Worm (Caenorhabditis elegans) whole organism, early embryonic: ENCODE measurements around the gene fbxa-25.

Source experiments
- B0310.2 ChIP-seq: sonication (generic microtip); optimal IDR thresholded peaks from 2 replicates; lab custom pipeline; 2016; ENCODE audit warnings: mild to moderate bottlenecking, missing genetic modification characterization, missing compliant biosample characterization
- F13C5.2 ChIP-seq: sonication (generic microtip); optimal IDR thresholded peaks from 2 replicates; lab custom pipeline; 2017; ENCODE audit warnings: mild to moderate bottlenecking, missing genetic modification characterization, inconsistent platforms, missing compliant biosample characterization
- aly-1 ChIP-seq: sonication (generic microtip); optimal IDR thresholded peaks from 2 replicates; lab custom pipeline; 2016; ENCODE audit warnings: missing genetic modification characterization, missing compliant biosample characterization
- ama-1 ChIP-seq: fragments of 150-350 bp; optimal IDR thresholded peaks from 2 replicates; lab custom pipeline; 2014
- ceh-13 ChIP-seq: fragments of 200-800 bp; sonication (Bioruptor generic); optimal IDR thresholded peaks from 2 replicates; lab custom pipeline; 2018; ENCODE audit warnings: mild to moderate bottlenecking, missing genetic modification characterization, missing compliant biosample characterization
- ceh-36 ChIP-seq: sonication (generic microtip); optimal IDR thresholded peaks from 2 replicates; lab custom pipeline; 2016; ENCODE audit warnings: missing genetic modification characterization, inconsistent platforms, missing compliant biosample characterization
- ets-7 ChIP-seq: sonication (generic microtip); optimal IDR thresholded peaks from 2 replicates; lab custom pipeline; 2016; ENCODE audit warnings: missing genotype, missing genetic modification characterization, missing compliant biosample characterization
- flt-1 ChIP-seq: fragments of 200-800 bp; sonication (Bioruptor generic); IDR thresholded peaks from 2 replicates; pipeline ENCODE4 v1.3.6; 2022; ENCODE audit warnings: missing genetic modification characterization, missing compliant biosample characterization
- hmbx-1 ChIP-seq: sonication (generic microtip); optimal IDR thresholded peaks from 2 replicates; lab custom pipeline; 2016; ENCODE audit warnings: mild to moderate bottlenecking, missing genetic modification characterization, missing compliant biosample characterization
- hmg-4 ChIP-seq: fragments of 200-800 bp; sonication (Bioruptor generic); optimal IDR thresholded peaks from 2 replicates; lab custom pipeline; 2018; ENCODE audit warnings: mild to moderate bottlenecking, missing genetic modification characterization, missing compliant biosample characterization
- hnd-1 ChIP-seq: sonication (generic microtip); optimal IDR thresholded peaks from 2 replicates; lab custom pipeline; 2016; ENCODE audit warnings: missing genetic modification characterization, missing compliant biosample characterization
- pes-1 ChIP-seq: fragments of 200-800 bp; sonication (Bioruptor generic); IDR thresholded peaks from 2 replicates; pipeline ENCODE4 v1.3.6; 2022; ENCODE audit warnings: missing genetic modification reagents, missing genetic modification characterization, missing compliant biosample characterization
- scrt-1 ChIP-seq: fragments of 200-800 bp; sonication (Bioruptor generic); IDR thresholded peaks from 2 replicates; pipeline ENCODE4 v1.3.6; 2022; ENCODE audit warnings: missing genetic modification characterization, missing compliant biosample characterization
- sea-1 ChIP-seq: fragments of 200-800 bp; sonication (Bioruptor generic); conservative IDR thresholded peaks from 2 replicates; pipeline ENCODE4 v1.3.6; 2022; ENCODE audit warnings: missing genetic modification characterization, missing compliant biosample characterization
- tbx-11 ChIP-seq: fragments of 200-800 bp; sonication (Bioruptor generic); IDR thresholded peaks from 2 replicates; pipeline ENCODE4 v1.3.6; 2022; ENCODE audit warnings: missing genetic modification characterization, missing compliant biosample characterization
- tbx-37 ChIP-seq: fragments of 200-800 bp; sonication (Bioruptor generic); conservative IDR thresholded peaks from 2 replicates; pipeline ENCODE4 v1.3.6; 2022; ENCODE audit warnings: missing genetic modification reagents, missing genetic modification characterization, missing compliant biosample characterization
- tra-4 ChIP-seq: sonication (generic microtip); optimal IDR thresholded peaks from 2 replicates; lab custom pipeline; 2017; ENCODE audit warnings: missing genetic modification characterization, missing compliant biosample characterization

fbxa-25 gene

DNA sequence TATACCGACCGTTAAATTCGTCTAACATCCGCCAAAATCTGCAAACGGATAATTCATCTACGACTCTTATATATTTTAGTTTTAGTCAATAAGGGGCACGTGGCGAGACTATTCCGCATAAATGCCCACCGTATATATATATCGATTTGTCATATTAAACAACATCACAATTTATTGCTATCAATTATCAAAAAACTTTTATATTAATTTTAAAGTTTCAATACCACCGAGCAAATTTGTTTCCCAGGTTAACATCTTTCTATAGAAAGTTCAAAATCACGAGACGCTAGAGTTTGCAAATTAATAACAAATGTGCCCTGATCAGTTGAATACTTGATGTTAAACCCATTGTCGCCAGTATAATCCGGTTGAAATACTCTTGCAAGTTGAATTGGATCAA, 1.7 kb downstream of the fbxa-25 start, which contains the start of gene Y82E9BL.5:
Y82E9BL.5 (minus strand) TSS at position 101 of the 400 bp plus-strand sequence.
- no peak for TF ChIP-seq hmg-4 (GFP tag; lab: Kevin White, UChicago)
- TF ChIP-seq scrt-1 = no peak
- no peak for TF ChIP-seq tra-4 (tag; lab: Kevin White, UChicago)
- TF ChIP-seq F13C5.2 = no peak
- TF ChIP-seq tbx-37 (GFP tag; lab: Robert Waterston, UW) = no peak
- TF ChIP-seq tbx-11 (GFP tag; lab: Robert Waterston, UW) = no peak
- TF ChIP-seq ets-7 (tag; lab: Kevin White, UChicago) = no peak
- no peak for TF ChIP-seq sea-1 (GFP tag; lab: Robert Waterston, UW)
- TF ChIP-seq ceh-13 (GFP tag; lab: Kevin White, UChicago) = no peak
- TF ChIP-seq ama-1 (lab: Kevin White, UChicago) = no peak
- no peak for TF ChIP-seq pes-1 (GFP tag; lab: Robert Waterston, UW)
- no peak for TF ChIP-seq flt-1 (GFP tag; lab: Robert Waterston, UW)
- no peak for TF ChIP-seq ceh-36 (tag; lab: Kevin White, UChicago)
- no peak for TF ChIP-seq B0310.2 (tag; lab: Kevin White, UChicago)
- no peak for TF ChIP-seq hnd-1 (tag; lab: Kevin White, UChicago)
- TF ChIP-seq aly-1 (tag; lab: Kevin White, UChicago) = no peak
- no peak for TF ChIP-seq hmbx-1 (tag; lab: Kevin White, UChicago)

DNA sequence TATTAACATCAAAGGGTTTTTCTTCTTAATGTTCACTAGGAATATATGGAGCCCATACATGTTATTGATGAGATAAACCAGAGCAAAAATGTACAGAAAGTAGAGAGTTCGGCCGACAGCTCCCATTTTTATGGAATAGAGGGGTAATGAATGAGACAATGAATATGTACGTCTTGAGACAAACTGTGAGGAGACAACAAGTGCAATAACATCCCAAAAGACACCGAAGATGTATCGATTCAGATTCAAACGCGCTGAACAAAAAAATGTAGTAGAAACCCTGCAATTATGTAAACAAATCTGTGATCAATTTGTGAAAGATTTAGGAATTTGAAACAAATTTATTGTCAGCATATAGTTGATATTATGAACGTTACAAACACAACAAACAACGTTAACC, 2.2 kb downstream of the fbxa-25 start:
- TF ChIP-seq aly-1 (tag; lab: Kevin White, UChicago) = no peak
- no peak for TF ChIP-seq B0310.2 (tag; lab: Kevin White, UChicago)
- no peak for TF ChIP-seq ets-7 (tag; lab: Kevin White, UChicago)
- no peak for TF ChIP-seq sea-1 (GFP tag; lab: Robert Waterston, UW)
- TF ChIP-seq tbx-37 (GFP tag; lab: Robert Waterston, UW) = no peak
- TF ChIP-seq F13C5.2 = no peak
- TF ChIP-seq hmbx-1 (tag; lab: Kevin White, UChicago) = no peak
- TF ChIP-seq ama-1 (lab: Kevin White, UChicago) = no peak
- TF ChIP-seq pes-1 (GFP tag; lab: Robert Waterston, UW) = no peak
- no peak for TF ChIP-seq tra-4 (tag; lab: Kevin White, UChicago)
- no peak for TF ChIP-seq ceh-36 (tag; lab: Kevin White, UChicago)
- TF ChIP-seq ceh-13 (GFP tag; lab: Kevin White, UChicago) = no peak
- TF ChIP-seq hmg-4 (GFP tag; lab: Kevin White, UChicago) = no peak

DNA sequence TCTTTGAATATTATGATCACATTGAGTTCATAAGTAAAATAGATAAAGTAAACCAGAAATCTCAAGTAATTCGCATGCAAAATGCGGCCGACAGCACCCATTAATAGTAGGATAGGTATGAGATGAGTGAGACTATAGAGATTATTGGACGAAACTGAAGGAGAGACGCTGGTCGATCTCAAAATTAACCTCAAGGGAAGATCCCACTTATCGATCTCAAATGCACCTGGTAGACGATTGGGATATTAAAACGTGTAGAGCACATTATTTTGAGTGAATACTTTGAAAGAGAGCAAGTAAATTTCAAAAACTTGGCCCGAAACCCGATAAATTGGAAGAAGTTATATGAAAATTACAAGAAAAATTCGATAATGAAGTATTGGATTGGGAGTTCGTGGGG, 3.6 kb downstream of the fbxa-25 start, which contains the start of gene Y82E9BL.6:
Y82E9BL.6 (minus strand) TSS at position 101 of the 400 bp plus-strand sequence.
- no peak for TF ChIP-seq ama-1 (lab: Kevin White, UChicago)
- no peak for TF ChIP-seq ceh-13 (GFP tag; lab: Kevin White, UChicago)

DNA sequence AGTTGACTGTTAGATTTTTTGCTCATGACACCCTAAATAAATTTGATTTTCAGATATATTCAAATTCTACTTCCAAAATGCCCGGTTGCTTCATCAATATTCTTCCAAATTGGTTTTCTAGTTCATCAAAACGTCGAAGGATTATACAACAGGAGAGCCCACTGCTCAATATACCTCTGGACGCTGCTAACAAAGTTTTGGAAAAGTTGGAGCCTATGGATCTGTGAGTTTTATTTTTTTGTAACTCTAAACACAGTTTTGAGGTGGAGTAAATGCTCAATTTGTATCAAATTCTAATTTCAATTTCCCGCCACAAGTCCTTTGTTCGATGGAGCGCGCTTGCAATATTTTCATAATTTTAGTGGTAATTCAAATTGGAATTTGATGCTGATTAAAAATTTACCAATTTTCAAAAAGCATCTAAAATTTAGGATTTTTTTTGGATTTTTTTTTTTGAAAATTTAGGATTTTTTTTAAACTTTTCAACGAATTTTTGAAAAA, 6.3 kb downstream of the fbxa-25 start, which contains the start of gene fbxa-27:
fbxa-27 (plus strand) TSS at position 51 of the 501 bp plus-strand sequence.
- TF ChIP-seq pes-1 (GFP tag; lab: Robert Waterston, UW) (no peak), aly-1 (tag; lab: Kevin White, UChicago) (no peak), hnd-1 (tag; lab: Kevin White, UChicago) (no peak)

DNA sequence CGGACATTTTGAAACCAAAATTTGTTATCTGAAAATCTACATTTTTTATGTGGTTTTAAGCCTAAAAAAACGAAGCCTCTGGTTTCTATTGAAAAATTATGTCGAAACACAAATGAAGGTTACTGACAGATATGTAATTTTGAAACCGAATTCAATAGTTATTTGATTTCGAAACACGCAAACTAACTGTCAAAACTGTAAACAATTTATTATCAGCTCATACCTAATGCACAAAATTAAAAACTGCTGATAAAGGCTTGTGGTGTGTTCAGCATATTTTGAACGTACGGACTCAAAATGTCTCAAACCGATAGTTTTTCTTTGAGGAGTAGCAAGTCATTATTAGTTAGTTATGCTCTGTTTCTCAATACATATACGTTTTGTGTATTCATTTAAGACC, 6.8 kb downstream of the fbxa-25 start, which contains the start of gene fbxa-26:
fbxa-26 (minus strand) TSS at position 35 of the 400 bp plus-strand sequence.
- no peak for TF ChIP-seq B0310.2 (tag; lab: Kevin White, UChicago)
- no peak for TF ChIP-seq ceh-13 (GFP tag; lab: Kevin White, UChicago)
- TF ChIP-seq hmg-4 (GFP tag; lab: Kevin White, UChicago) = no peak
- no peak for TF ChIP-seq ets-7 (tag; lab: Kevin White, UChicago)

DNA sequence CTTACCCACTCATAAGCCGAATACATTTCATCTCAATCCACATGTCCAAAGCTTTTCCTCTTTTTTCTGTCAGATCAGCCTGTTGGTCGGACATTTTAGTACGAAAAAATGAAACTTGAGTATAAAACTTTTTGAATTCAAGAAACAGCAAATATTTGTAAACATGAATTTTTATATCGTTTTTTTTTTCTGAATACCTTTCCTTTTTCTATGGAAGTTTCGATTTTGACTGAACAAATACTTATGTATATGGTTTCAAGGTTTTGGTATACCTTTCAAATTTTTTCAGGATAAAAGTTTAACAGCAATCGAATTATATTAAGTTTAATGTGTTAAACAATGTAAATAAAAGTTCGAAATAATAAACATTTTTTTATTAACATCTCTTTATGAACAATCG, 9.0 kb downstream of the fbxa-25 start, which contains the start of gene fbxa-5:
fbxa-5 (minus strand) TSS at position 101 of the 400 bp plus-strand sequence.
- TF ChIP-seq ama-1 (lab: Kevin White, UChicago) (no peak), tbx-37 (GFP tag; lab: Robert Waterston, UW) (no peak), sea-1 (GFP tag; lab: Robert Waterston, UW) (no peak), hnd-1 (tag; lab: Kevin White, UChicago) (no peak), tra-4 (tag; lab: Kevin White, UChicago) (no peak), ceh-13 (GFP tag; lab: Kevin White, UChicago) (no peak), ets-7 (tag; lab: Kevin White, UChicago) (no peak), aly-1 (tag; lab: Kevin White, UChicago) (no peak), ceh-36 (tag; lab: Kevin White, UChicago) (no peak), hmg-4 (GFP tag; lab: Kevin White, UChicago) (no peak), B0310.2 (tag; lab: Kevin White, UChicago) (no peak), flt-1 (GFP tag; lab: Robert Waterston, UW) (no peak), F13C5.2 (no peak)

DNA sequence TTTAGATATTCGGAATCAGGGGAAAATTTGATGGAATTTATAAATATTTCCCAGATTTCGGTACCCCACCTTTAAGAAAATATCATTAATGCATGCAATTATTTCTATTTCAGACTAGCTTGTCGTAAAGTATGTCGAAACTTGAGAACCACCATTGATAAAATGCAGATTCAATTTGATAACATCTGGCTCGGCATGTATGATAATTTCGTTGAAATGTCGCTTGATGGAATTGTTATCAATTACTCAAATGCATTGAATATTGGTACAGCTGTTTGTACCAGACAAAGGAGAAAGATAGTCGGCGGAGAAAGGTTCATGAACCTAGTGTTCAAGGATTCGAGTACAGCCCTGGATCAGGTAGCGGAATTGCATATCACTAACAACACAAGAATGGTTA, 17.4 kb downstream of the fbxa-25 start, which contains the start of gene Y82E9BL.19:
Y82E9BL.19 (plus strand) TSS at position 123 of the 400 bp plus-strand sequence.
- TF ChIP-seq ceh-36 (tag; lab: Kevin White, UChicago) (no peak), tbx-11 (GFP tag; lab: Robert Waterston, UW) (no peak), pes-1 (GFP tag; lab: Robert Waterston, UW) (no peak), hnd-1 (tag; lab: Kevin White, UChicago) (no peak), ama-1 (lab: Kevin White, UChicago) (no peak)
